Worm (Caenorhabditis elegans): ENCODE results near the gene srh-68.

The srh-68 gene

ce11 chrII:12491936-12492335 lies 15.2 kb upstream of the srh-68 start, which contains the start of gene srz-6:
TSS of gene srz-6 (plus strand) at chrII:12492236.
- TF ChIP-seq elt-2 (tag; optimal IDR thresholded peaks at IDR 0.05) (no peak), nhr-12 (tag; optimal IDR thresholded peaks at IDR 0.05) (no peak), nhr-237 (tag; optimal IDR thresholded peaks at IDR 0.05) (no peak), nhr-28 (tag; optimal IDR thresholded peaks at IDR 0.05) (no peak), mml-1 (tag; optimal IDR thresholded peaks at IDR 0.05) (no peak), nhr-11 (tag; optimal IDR thresholded peaks at IDR 0.05) (no peak), egl-5 (tag; optimal IDR thresholded peaks at IDR 0.05) (no peak), ceh-82 (tag; optimal IDR thresholded peaks at IDR 0.05) (no peak), nhr-43 (tag; optimal IDR thresholded peaks at IDR 0.05; ENCODE audit: poor library complexity, severe bottlenecking) (no peak), ama-1 (optimal IDR thresholded peaks at IDR 0.05) (no peak), ceh-16 (tag; optimal IDR thresholded peaks at IDR 0.05) (no peak), unc-39 (tag; optimal IDR thresholded peaks at IDR 0.05) (no peak), zag-1 (tag; optimal IDR thresholded peaks at IDR 0.05) (no peak), elt-1 (tag; optimal IDR thresholded peaks at IDR 0.05) (no peak), jun-1 (tag; optimal IDR thresholded peaks at IDR 0.05) (no peak), R02D3.7 (tag; optimal IDR thresholded peaks at IDR 0.05) (no peak), snpc-4 (tag; optimal IDR thresholded peaks at IDR 0.05) (no peak), nhr-25 (tag; optimal IDR thresholded peaks at IDR 0.05) (no peak), nhr-77 (tag; optimal IDR thresholded peaks at IDR 0.05) (no peak), nfya-1 (tag; optimal IDR thresholded peaks at IDR 0.05; ENCODE audit: insufficient read depth) (no peak)

ce11 chrII:12494067-12494477 lies 13.1 kb upstream of the srh-68 start:
- TF ChIP-seq nhr-12 (tag; optimal IDR thresholded peaks at IDR 0.05) (no peak), mdl-1 (tag; optimal IDR thresholded peaks at IDR 0.05) (no peak), R02D3.7 (tag; optimal IDR thresholded peaks at IDR 0.05) (no peak)

DNA sequence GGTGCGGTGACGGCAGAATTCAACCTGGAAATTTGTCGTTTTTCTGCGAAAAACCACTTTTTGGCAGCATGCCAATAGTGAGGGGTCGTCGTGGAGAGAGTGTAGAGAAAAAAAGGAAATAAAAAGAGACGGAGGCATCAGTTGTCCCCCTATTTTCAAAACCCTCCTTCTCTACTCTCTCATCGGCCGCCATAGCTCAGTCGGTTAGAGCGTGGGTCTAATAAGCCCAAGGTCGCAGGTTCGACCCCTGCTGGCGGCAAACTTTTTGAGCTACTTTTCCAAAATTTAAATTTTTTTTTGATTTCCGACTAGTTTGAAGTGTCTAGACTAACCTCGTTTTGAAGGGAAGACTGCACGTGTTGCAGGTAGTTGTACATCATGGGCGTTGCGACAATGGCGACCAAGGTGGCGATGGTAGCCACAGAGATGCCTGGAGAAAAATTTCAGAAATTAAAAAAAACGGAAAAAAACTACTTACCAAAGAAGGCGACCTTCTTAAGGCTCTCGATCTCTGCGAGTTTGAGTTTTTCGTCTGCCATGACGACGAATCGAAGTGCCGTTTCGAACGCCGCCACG lies 12.5 kb upstream of the srh-68 start, which contains the start of gene col-85:
col-85 (minus strand) TSS at position 540 of the 576 bp plus-strand sequence.
- TF ChIP-seq nfya-1 (tag; optimal IDR thresholded peaks at IDR 0.05; ENCODE audit: insufficient read depth) (peak; percentile 66), ama-1 (optimal IDR thresholded peaks at IDR 0.05) (no peak), nhr-76 (tag; optimal IDR thresholded peaks at IDR 0.05) (no peak), lsy-12 (tag; optimal IDR thresholded peaks at IDR 0.05) (peak; percentile 31), nhr-67 (tag; optimal IDR thresholded peaks at IDR 0.05) (no peak), nhr-23 (tag; optimal IDR thresholded peaks at IDR 0.05) (peak; percentile 30), sea-2 (GFP tag; optimal IDR thresholded peaks at IDR 0.05) (no peak), nhr-77 (tag; optimal IDR thresholded peaks at IDR 0.05) (no peak), unc-62 (GFP tag; optimal IDR thresholded peaks at IDR 0.05) (no peak), aly-2 (tag; optimal IDR thresholded peaks at IDR 0.05) (no peak), snpc-4 (tag; optimal IDR thresholded peaks at IDR 0.05) (peak; percentile 93), jun-1 (tag; optimal IDR thresholded peaks at IDR 0.05) (peak; percentile 61), elt-2 (tag; optimal IDR thresholded peaks at IDR 0.05) (peak; percentile 47), ceh-28 (tag; optimal IDR thresholded peaks at IDR 0.05) (no peak), lin-39 (tag; optimal IDR thresholded peaks at IDR 0.05) (peak; percentile 19), pqm-1 (tag; optimal IDR thresholded peaks at IDR 0.05) (peak; percentile 13), daf-12 (tag; optimal IDR thresholded peaks at IDR 0.05) (no peak), elt-1 (tag; optimal IDR thresholded peaks at IDR 0.05) (no peak), nhr-237 (tag; optimal IDR thresholded peaks at IDR 0.05) (no peak), egl-5 (tag; optimal IDR thresholded peaks at IDR 0.05) (no peak), eor-1 (tag; optimal IDR thresholded peaks at IDR 0.05) (no peak), zag-1 (tag; optimal IDR thresholded peaks at IDR 0.05) (no peak), skn-1 (tag; optimal IDR thresholded peaks at IDR 0.05) (peak; percentile 63), nhr-25 (tag; optimal IDR thresholded peaks at IDR 0.05) (peak; percentile 31), nhr-43 (tag; optimal IDR thresholded peaks at IDR 0.05; ENCODE audit: poor library complexity, severe bottlenecking) (peak; percentile 80), lin-15B (tag; optimal IDR thresholded peaks at IDR 0.05) (peak; percentile 35), hmg-11 (tag; optimal IDR thresholded peaks at IDR 0.05) (peak; percentile 89), nhr-28 (tag; optimal IDR thresholded peaks at IDR 0.05) (no peak), tbx-2 (tag; optimal IDR thresholded peaks at IDR 0.05) (peak; percentile 15), ZK546.5 (tag; optimal IDR thresholded peaks at IDR 0.05) (no peak), egl-27 (tag; optimal IDR thresholded peaks at IDR 0.05) (peak; percentile 41), R02D3.7 (tag; optimal IDR thresholded peaks at IDR 0.05) (peak; percentile 8), ceh-82 (tag; optimal IDR thresholded peaks at IDR 0.05) (peak; percentile 32), fkh-2 (tag; optimal IDR thresholded peaks at IDR 0.05) (no peak), nhr-12 (tag; optimal IDR thresholded peaks at IDR 0.05) (no peak), nhr-11 (tag; optimal IDR thresholded peaks at IDR 0.05) (no peak), ztf-4 (tag; optimal IDR thresholded peaks at IDR 0.05) (no peak)
